Fruit fly (Drosophila melanogaster) whole organism, embryonic: Measurements from ENCODE around the gene CG11095.

ENCODE experiments used
- Atf-2 ChIP-seq: fragments of 200-800 bp; sonication (Bioruptor generic); optimal IDR thresholded peaks from 2 replicates; lab custom pipeline; 2016; ENCODE audit warnings: missing biosample characterization, missing genetic modification characterization
- BtbVII ChIP-seq: fragments of 200-800 bp; sonication (Bioruptor generic); optimal IDR thresholded peaks from 3 replicates; lab custom pipeline; 2017; ENCODE audit warnings: missing biosample characterization, mild to moderate bottlenecking, missing genetic modification characterization
- CG13624 ChIP-seq: fragments of 200-800 bp; sonication (Bioruptor generic); optimal IDR thresholded peaks from 2 replicates; lab custom pipeline; 2016; ENCODE audit warnings: missing biosample characterization, missing genetic modification characterization
- CG14710 ChIP-seq: fragments of 200-800 bp; sonication (Bioruptor generic); optimal IDR thresholded peaks from 3 replicates; lab custom pipeline; 2019; ENCODE audit warnings: missing biosample characterization, mild to moderate bottlenecking, missing genetic modification characterization, moderate library complexity
- CG17186 ChIP-seq: fragments of 200-800 bp; sonication (Bioruptor generic); optimal IDR thresholded peaks from 3 replicates; lab custom pipeline; 2017; ENCODE audit warnings: missing biosample characterization, missing genetic modification reagents, missing genetic modification characterization
- CG17385 ChIP-seq: fragments of 200-800 bp; sonication (Bioruptor generic); optimal IDR thresholded peaks from 3 replicates; lab custom pipeline; 2018; ENCODE audit warnings: missing biosample characterization, mild to moderate bottlenecking, missing genetic modification characterization
- CG2129 ChIP-seq: fragments of 200-800 bp; sonication (Bioruptor generic); IDR thresholded peaks from 2 replicates; pipeline ENCODE4 v1.3.6; 2022; ENCODE audit warnings: missing biosample characterization, missing genetic modification characterization; ENCODE audit not compliant: partially characterized antibody
- CG30431 ChIP-seq: fragments of 200-800 bp; sonication (Bioruptor generic); optimal IDR thresholded peaks from 2 replicates; lab custom pipeline; 2017; ENCODE audit warnings: missing biosample characterization, missing genetic modification characterization
- CG42726 ChIP-seq: fragments of 200-800 bp; sonication (Bioruptor generic); IDR thresholded peaks from 2 replicates; pipeline ENCODE4 v1.3.6; 2022; ENCODE audit warnings: missing biosample characterization, missing genetic modification characterization; ENCODE audit not compliant: partially characterized antibody
- CG4404 ChIP-seq: fragments of 200-800 bp; sonication (Bioruptor generic); IDR thresholded peaks from 2 replicates; pipeline ENCODE4 v1.3.6; 2022; ENCODE audit warnings: missing biosample characterization, missing genetic modification characterization
- CG6254 ChIP-seq: fragments of 200-800 bp; sonication (Bioruptor generic); optimal IDR thresholded peaks from 3 replicates; lab custom pipeline; 2017; ENCODE audit warnings: mild to moderate bottlenecking, missing biosample characterization, missing genetic modification reagents, missing genetic modification characterization
- CG8765 ChIP-seq: fragments of 200-800 bp; sonication (Bioruptor generic); IDR thresholded peaks from 2 replicates; pipeline ENCODE4 v1.3.6; 2022; ENCODE audit warnings: missing biosample characterization, missing genetic modification characterization
- CG8944 ChIP-seq: fragments of 200-800 bp; sonication (Bioruptor generic); optimal IDR thresholded peaks from 3 replicates; lab custom pipeline; 2016; ENCODE audit warnings: missing biosample characterization, missing genetic modification characterization
- CG9727 ChIP-seq: fragments of 200-800 bp; sonication (Bioruptor generic); optimal IDR thresholded peaks from 3 replicates; lab custom pipeline; 2017; ENCODE audit warnings: missing biosample characterization, mild to moderate bottlenecking, missing genetic modification characterization
- Dp ChIP-seq: fragments of 200-800 bp; sonication (Bioruptor generic); optimal IDR thresholded peaks from 2 replicates; lab custom pipeline; 2018; ENCODE audit warnings: missing biosample characterization, mild to moderate bottlenecking, missing genetic modification characterization, moderate library complexity
- Dref ChIP-seq: fragments of 200-800 bp; sonication (Bioruptor generic); IDR thresholded peaks from 2 replicates; pipeline ENCODE4 v1.3.6; 2022; ENCODE audit warnings: missing biosample characterization, missing genetic modification characterization
- H2.0 ChIP-seq: fragments of 200-800 bp; sonication (Bioruptor generic); IDR thresholded peaks from 2 replicates; pipeline ENCODE4 v1.3.6; 2022; ENCODE audit warnings: missing biosample characterization, missing genetic modification characterization
- HLH4C ChIP-seq: fragments of 200-800 bp; sonication (Bioruptor generic); IDR thresholded peaks from 3 replicates; pipeline ENCODE4 v1.3.6; 2022; ENCODE audit warnings: missing biosample characterization, missing genetic modification characterization; ENCODE audit not compliant: partially characterized antibody
- Nf-YA ChIP-seq: fragments of 200-800 bp; sonication (Bioruptor generic); IDR thresholded peaks from 2 replicates; pipeline ENCODE4 v1.3.6; 2022; ENCODE audit warnings: missing biosample characterization, missing genetic modification characterization
- NfI ChIP-seq: fragments of 200-800 bp; sonication (Bioruptor generic); optimal IDR thresholded peaks from 3 replicates; lab custom pipeline; 2018; ENCODE audit warnings: missing biosample characterization, mild to moderate bottlenecking, missing genetic modification characterization, moderate library complexity
- Sox100B ChIP-seq: fragments of 200-800 bp; sonication (Bioruptor generic); optimal IDR thresholded peaks from 3 replicates; lab custom pipeline; 2018; ENCODE audit warnings: missing biosample characterization, mild to moderate bottlenecking, missing genetic modification characterization
- Xrp1 ChIP-seq: fragments of 200-800 bp; sonication (Bioruptor generic); IDR thresholded peaks from 2 replicates; pipeline ENCODE4 v1.3.6; 2022; ENCODE audit warnings: missing biosample characterization, missing genetic modification characterization
- abd-A ChIP-seq: fragments of 200-800 bp; sonication (Bioruptor generic); optimal IDR thresholded peaks from 3 replicates; lab custom pipeline; 2019; ENCODE audit warnings: missing biosample characterization, mild to moderate bottlenecking, missing genetic modification characterization, moderate library complexity
- ase ChIP-seq: fragments of 200-800 bp; sonication (Bioruptor generic); IDR thresholded peaks from 3 replicates; pipeline ENCODE4 v1.3.6; 2022; ENCODE audit warnings: missing biosample characterization, missing genetic modification characterization
- chif ChIP-seq, 2 experiments: fragments of 200-800 bp; sonication (Bioruptor generic); optimal IDR thresholded peaks; 3 replicates each; lab custom pipeline; 2016; ENCODE audit warnings: missing biosample characterization in 2 of 2, missing genetic modification characterization in 2 of 2
- crc ChIP-seq: fragments of 200-800 bp; sonication (Bioruptor generic); optimal IDR thresholded peaks from 2 replicates; lab custom pipeline; 2016; ENCODE audit warnings: missing biosample characterization, missing genetic modification characterization
- dpn ChIP-seq, 2 experiments: fragments of 200-800 bp; sonication (Bioruptor generic); optimal IDR thresholded peaks; 3 replicates each; lab custom pipeline; 2016; ENCODE audit warnings: missing biosample characterization in 2 of 2, missing genetic modification characterization in 2 of 2
- ewg ChIP-seq: fragments of 200-800 bp; sonication (Bioruptor generic); optimal IDR thresholded peaks from 3 replicates; lab custom pipeline; 2017; ENCODE audit warnings: mild to moderate bottlenecking, missing biosample characterization, missing genetic modification reagents, missing genetic modification characterization
- fd96Cb ChIP-seq: fragments of 200-800 bp; sonication (Bioruptor generic); optimal IDR thresholded peaks from 2 replicates; lab custom pipeline; 2018; ENCODE audit warnings: missing biosample characterization, mild to moderate bottlenecking, missing genetic modification characterization, moderate library complexity
- fu2 ChIP-seq: fragments of 200-800 bp; sonication (Bioruptor generic); optimal IDR thresholded peaks from 2 replicates; lab custom pipeline; 2016; ENCODE audit warnings: missing biosample characterization, missing genetic modification characterization
- gsb ChIP-seq: fragments of 200-800 bp; sonication (Bioruptor generic); IDR thresholded peaks from 2 replicates; pipeline ENCODE4 v1.3.6; 2022; ENCODE audit warnings: missing biosample characterization, missing genetic modification characterization
- hbn ChIP-seq: fragments of 200-800 bp; sonication (Bioruptor generic); IDR thresholded peaks from 2 replicates; pipeline ENCODE4 v1.3.6; 2022; ENCODE audit warnings: missing biosample characterization, missing genetic modification characterization; ENCODE audit not compliant: partially characterized antibody
- inv ChIP-seq: fragments of 200-800 bp; sonication (Bioruptor generic); IDR thresholded peaks from 2 replicates; pipeline ENCODE4 v1.3.6; 2022; ENCODE audit warnings: missing biosample characterization, missing genetic modification characterization; ENCODE audit not compliant: partially characterized antibody
- jing ChIP-seq: fragments of 200-800 bp; sonication (Bioruptor generic); optimal IDR thresholded peaks from 2 replicates; lab custom pipeline; 2018; ENCODE audit warnings: missing biosample characterization, mild to moderate bottlenecking, missing genetic modification characterization
- maf-S ChIP-seq: fragments of 200-800 bp; sonication (Bioruptor generic); optimal IDR thresholded peaks from 2 replicates; lab custom pipeline; 2016; ENCODE audit warnings: missing biosample characterization, missing genetic modification characterization
- odd ChIP-seq: fragments of 200-800 bp; sonication (Bioruptor generic); optimal IDR thresholded peaks from 2 replicates; lab custom pipeline; 2017; ENCODE audit warnings: missing biosample characterization, mild to moderate bottlenecking, missing genetic modification characterization
- otp ChIP-seq: fragments of 200-800 bp; sonication (Bioruptor generic); IDR thresholded peaks from 3 replicates; pipeline ENCODE4, ENCODE4 v1.3.6; 2022; ENCODE audit warnings: missing biosample characterization, missing genetic modification characterization
- prd ChIP-seq, 3 experiments: fragments of >200 bp in 2 of 3; fragments of 200-800 bp in 1 of 3; sonication (Bioruptor generic) in 1 of 3; optimal IDR thresholded peaks in 2 of 3; IDR thresholded peaks in 1 of 3; 2 replicates in 2 of 3; 3 replicates in 1 of 3; pipeline versions ENCODE4 v1.3.6 to Lab custom; 2017 to 2022; ENCODE audit warnings: missing biosample characterization in 1 of 3, missing genetic modification characterization in 1 of 3
- psq ChIP-seq: fragments of 200-800 bp; sonication (Bioruptor generic); optimal IDR thresholded peaks from 2 replicates; lab custom pipeline; 2017; ENCODE audit warnings: missing biosample characterization, missing genetic modification characterization
- run ChIP-seq: fragments of 200-800 bp; sonication (Bioruptor generic); optimal IDR thresholded peaks from 3 replicates; lab custom pipeline; 2018; ENCODE audit warnings: missing biosample characterization, mild to moderate bottlenecking, missing genetic modification characterization
- sd ChIP-seq: fragments of 200-800 bp; sonication (Bioruptor generic); optimal IDR thresholded peaks from 3 replicates; lab custom pipeline; 2018; ENCODE audit warnings: missing biosample characterization, mild to moderate bottlenecking, missing genetic modification characterization, moderate library complexity
- sr ChIP-seq: fragments of 200-800 bp; sonication (Bioruptor generic); IDR thresholded peaks from 3 replicates; pipeline ENCODE4 v1.3.6; 2022; ENCODE audit warnings: missing biosample characterization, missing genetic modification characterization
- stwl ChIP-seq: fragments of 200-800 bp; sonication (Bioruptor generic); optimal IDR thresholded peaks from 3 replicates; lab custom pipeline; 2018; ENCODE audit warnings: missing biosample characterization, mild to moderate bottlenecking, missing genetic modification characterization, moderate library complexity
- tgo ChIP-seq: fragments of 200-800 bp; sonication (Bioruptor generic); IDR thresholded peaks from 3 replicates; pipeline ENCODE4 v1.3.6; 2022; ENCODE audit warnings: missing biosample characterization, missing genetic modification characterization
- trh ChIP-seq: fragments of 200-800 bp; sonication (Bioruptor generic); optimal IDR thresholded peaks from 2 replicates; lab custom pipeline; 2016; ENCODE audit warnings: missing biosample characterization, missing genetic modification characterization
- wor ChIP-seq: fragments of 200-800 bp; sonication (Bioruptor generic); IDR thresholded peaks from 2 replicates; pipeline ENCODE4 v1.3.6; 2022; ENCODE audit warnings: missing biosample characterization, missing genetic modification characterization
- yki ChIP-seq: fragments of >200 bp; optimal IDR thresholded peaks from 3 replicates; lab custom pipeline; 2018
- zen ChIP-seq: fragments of 200-800 bp; sonication (Bioruptor generic); optimal IDR thresholded peaks from 3 replicates; lab custom pipeline; 2018; ENCODE audit warnings: missing biosample characterization, mild to moderate bottlenecking, missing genetic modification characterization, moderate library complexity

Gene CG11095

DNA sequence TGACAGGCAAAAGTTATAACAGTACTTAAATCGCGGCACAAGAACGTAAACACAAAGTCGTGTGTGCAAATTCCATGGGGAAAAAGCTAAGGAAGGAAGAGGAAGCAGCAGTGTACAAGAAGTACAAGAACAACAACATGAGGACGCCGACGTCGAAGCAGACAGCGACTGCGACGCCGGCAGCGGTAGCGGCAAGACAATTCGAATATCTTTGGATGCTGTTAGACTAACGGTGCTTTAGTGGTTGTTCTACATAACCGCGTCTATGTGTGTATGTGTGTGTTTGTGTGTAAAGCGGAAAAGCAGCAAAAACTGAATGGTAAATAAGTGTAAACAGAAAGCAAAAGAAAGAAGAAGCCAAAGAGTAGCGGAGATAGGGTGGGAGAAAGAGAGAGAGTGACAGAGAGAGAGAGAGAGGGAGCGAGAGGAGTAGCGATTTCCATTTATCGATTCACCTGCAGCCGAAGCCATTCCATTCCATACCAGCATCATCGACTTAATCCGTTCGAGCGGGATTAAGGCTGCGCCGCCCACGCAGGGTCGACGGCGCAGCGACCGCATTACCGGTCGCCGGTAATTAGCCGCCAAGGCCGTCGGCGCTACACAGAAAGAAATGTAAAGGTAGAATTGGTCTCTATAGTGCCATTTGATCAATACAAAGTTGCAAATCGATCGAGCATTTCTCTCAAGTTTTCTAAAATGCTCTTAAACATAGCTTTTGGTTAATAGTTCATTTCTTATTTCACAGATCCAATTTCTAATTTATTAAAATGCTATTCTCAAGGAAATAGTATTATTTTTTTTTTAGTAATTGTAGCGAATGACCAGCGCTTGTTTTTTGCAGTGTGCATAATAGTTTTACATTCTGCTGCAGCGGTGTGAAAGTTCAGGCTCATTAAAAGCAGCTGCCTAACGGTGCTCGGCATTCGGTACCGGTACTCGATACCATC, 27.3 kb upstream of the CG11095 start (continued):
- TF ChIP-seq ewg (GFP tag; lab: Kevin White, UChicago), result peak; percentile 41
- peak; percentile 49 for TF ChIP-seq odd (GFP tag; lab: Kevin White, UChicago)
- peak; percentile 77 for TF ChIP-seq sd
- TF ChIP-seq Dref (GFP tag; lab: Robert Waterston, UW), result no peak
- no peak for TF ChIP-seq ase
- TF ChIP-seq Xrp1 (GFP tag; lab: Robert Waterston, UW), result peak; percentile 56
- peak; percentile 5 for TF ChIP-seq trh (GFP tag; lab: Kevin White, UChicago)
- peak; percentile 42 for TF ChIP-seq NfI (GFP tag; lab: Kevin White, UChicago)
- peak; percentile 46 to 50 for TF ChIP-seq chif (GFP tag; optimal IDR thresholded peaks at IDR 0.05; lab: Kevin White, UChicago)
- TF ChIP-seq HLH4C (GFP tag; lab: Robert Waterston, UW), result no peak
- no peak for TF ChIP-seq Dp (GFP tag; lab: Kevin White, UChicago)
- TF ChIP-seq wor (GFP tag; lab: Robert Waterston, UW), result 0 out of 2 replicates have a peak, but pooled peaks have one; percentile 30
- TF ChIP-seq gsb (GFP tag; lab: Robert Waterston, UW), result no peak
- TF ChIP-seq abd-A, result peak; percentile 50
- 0 out of 2 replicates have a peak, but pooled peaks have one; percentile 7 for TF ChIP-seq CG4404 (GFP tag; lab: Robert Waterston, UW)
- peak; percentile 48 for TF ChIP-seq fd96Cb (tag; lab: Kevin White, UChicago)
- TF ChIP-seq H2.0 (GFP tag; lab: Robert Waterston, UW), result 0 out of 2 replicates have a peak, but pooled peaks have one; percentile 16
- peak; percentile 31 for TF ChIP-seq psq (GFP tag; lab: Kevin White, UChicago)
- TF ChIP-seq CG17385, result peak; percentile 75
- no peak for TF ChIP-seq jing (GFP tag; lab: Kevin White, UChicago)
- peak; percentile 36 for TF ChIP-seq CG8944 (GFP tag; lab: Kevin White, UChicago)
- TF ChIP-seq Nf-YA (GFP tag; lab: Robert Waterston, UW), result no peak
- TF ChIP-seq inv (GFP tag; lab: Robert Waterston, UW), result no peak
- TF ChIP-seq hbn (GFP tag; lab: Robert Waterston, UW), result no peak
- TF ChIP-seq CG8765 (GFP tag; lab: Robert Waterston, UW), result no peak
- TF ChIP-seq CG9727 (GFP tag; lab: Kevin White, UChicago), result peak; percentile 32
- peak; percentile 69 for TF ChIP-seq zen (tag; lab: Kevin White, UChicago)
- no peak for TF ChIP-seq CG2129 (GFP tag; lab: Robert Waterston, UW)
- no peak for TF ChIP-seq crc (GFP tag; lab: Kevin White, UChicago)
- TF ChIP-seq maf-S (GFP tag; lab: Kevin White, UChicago), result peak; percentile 14
- peak; percentile 20 for TF ChIP-seq CG13624 (GFP tag; lab: Kevin White, UChicago)
- no peak for TF ChIP-seq prd (optimal IDR thresholded peaks at IDR 0.05; lab: Kevin White, UChicago)
- TF ChIP-seq prd (GFP tag; IDR thresholded peaks at IDR 0.05; lab: Robert Waterston, UW), result peak; percentile 34; the same call in 2 of the 3 replicates
- TF ChIP-seq CG30431 (GFP tag; lab: Kevin White, UChicago), result no peak
- peak; percentile 44 to 55 for TF ChIP-seq dpn (GFP tag; optimal IDR thresholded peaks at IDR 0.05; lab: Kevin White, UChicago)
- TF ChIP-seq tgo (GFP tag; lab: Robert Waterston, UW), result peak; percentile 47
- TF ChIP-seq BtbVII, result no peak
- TF ChIP-seq CG6254, result peak; percentile 54
- no peak for TF ChIP-seq Atf-2 (GFP tag; lab: Kevin White, UChicago)
- TF ChIP-seq sr (GFP tag; lab: Robert Waterston, UW), result no peak
- no peak for TF ChIP-seq yki (lab: Kevin White, UChicago)
- TF ChIP-seq otp (GFP tag; lab: Robert Waterston, UW), result no peak
- TF ChIP-seq CG42726, result no peak
- TF ChIP-seq CG14710 (tag; lab: Kevin White, UChicago), result peak; percentile 37
- TF ChIP-seq fu2, result no peak
- no peak for TF ChIP-seq run (tag; lab: Kevin White, UChicago)
- TF ChIP-seq CG17186 (GFP tag; lab: Kevin White, UChicago), result no peak
- no peak for TF ChIP-seq stwl
- TF ChIP-seq Sox100B (GFP tag; lab: Kevin White, UChicago), result peak; percentile 71
